Fruit fly (Drosophila melanogaster) whole organism, prepupa: Measurements from ENCODE around the gene CG2924.

Experiments
- CG10631 ChIP-seq: fragments of 200-800 bp; sonication (Bioruptor generic); optimal IDR thresholded peaks from 2 replicates; lab custom pipeline; 2016; ENCODE audit warnings: missing biosample characterization, missing genetic modification characterization
- CG10669 ChIP-seq: fragments of 200-800 bp; sonication (Bioruptor generic); optimal IDR thresholded peaks from 3 replicates; lab custom pipeline; 2018; ENCODE audit warnings: missing biosample characterization, mild to moderate bottlenecking, missing genetic modification characterization, moderate library complexity
- CG11294 ChIP-seq: fragments of 200-800 bp; sonication (Bioruptor generic); IDR thresholded peaks from 2 replicates; pipeline ENCODE4 v1.3.6; 2022; ENCODE audit warnings: missing biosample characterization, missing genetic modification characterization
- CG11902 ChIP-seq: fragments of 200-800 bp; sonication (Bioruptor generic); optimal IDR thresholded peaks from 3 replicates; lab custom pipeline; 2016; ENCODE audit warnings: missing biosample characterization, missing genetic modification characterization
- CG15336 ChIP-seq: fragments of 200-800 bp; sonication (Bioruptor generic); IDR thresholded peaks from 2 replicates; pipeline ENCODE4 v1.3.6; 2022; ENCODE audit warnings: missing biosample characterization, missing genetic modification characterization
- CG1621 ChIP-seq: fragments of 200-800 bp; sonication (Bioruptor generic); optimal IDR thresholded peaks from 3 replicates; lab custom pipeline; 2018; ENCODE audit warnings: missing biosample characterization, mild to moderate bottlenecking, missing genetic modification characterization
- CG16779 ChIP-seq: fragments of 200-800 bp; sonication (Bioruptor generic); optimal IDR thresholded peaks from 3 replicates; lab custom pipeline; 2017; ENCODE audit warnings: missing biosample characterization, mild to moderate bottlenecking, missing genetic modification characterization
- CG31627 ChIP-seq: fragments of 200-800 bp; sonication (Bioruptor generic); optimal IDR thresholded peaks from 3 replicates; lab custom pipeline; 2016; ENCODE audit warnings: missing biosample characterization, missing genetic modification characterization
- CG34406 ChIP-seq: fragments of 200-800 bp; sonication (Bioruptor generic); optimal IDR thresholded peaks from 3 replicates; lab custom pipeline; 2016; ENCODE audit warnings: missing biosample characterization, missing genetic modification characterization
- CG3919 ChIP-seq: fragments of 200-800 bp; sonication (Bioruptor generic); optimal IDR thresholded peaks from 3 replicates; lab custom pipeline; 2016; ENCODE audit warnings: missing biosample characterization, missing genetic modification characterization
- CG6163 ChIP-seq: fragments of 200-800 bp; sonication (Bioruptor generic); IDR thresholded peaks from 3 replicates; pipeline ENCODE4 v1.3.6; 2022; ENCODE audit warnings: missing biosample characterization, missing genetic modification characterization
- CG6276 ChIP-seq: fragments of 200-800 bp; sonication (Bioruptor generic); optimal IDR thresholded peaks from 2 replicates; lab custom pipeline; 2017; ENCODE audit warnings: missing biosample characterization, mild to moderate bottlenecking, missing genetic modification characterization
- CG6792 ChIP-seq: fragments of 200-800 bp; sonication (Bioruptor generic); optimal IDR thresholded peaks from 3 replicates; lab custom pipeline; 2016; ENCODE audit warnings: missing biosample characterization, missing genetic modification characterization
- CG7368 ChIP-seq: fragments of 200-800 bp; sonication (Bioruptor generic); optimal IDR thresholded peaks from 3 replicates; lab custom pipeline; 2016; ENCODE audit warnings: missing biosample characterization, missing genetic modification characterization
- CG8119 ChIP-seq: fragments of 200-800 bp; sonication (Bioruptor generic); IDR thresholded peaks from 3 replicates; pipeline ENCODE4 v1.3.6; 2022; ENCODE audit warnings: missing biosample characterization, missing genetic modification characterization
- CG8319 ChIP-seq: fragments of 200-800 bp; sonication (Bioruptor generic); optimal IDR thresholded peaks from 3 replicates; lab custom pipeline; 2016; ENCODE audit warnings: missing biosample characterization, missing genetic modification characterization
- CG8632 ChIP-seq: fragments of 200-800 bp; sonication (Bioruptor generic); optimal IDR thresholded peaks from 3 replicates; lab custom pipeline; 2016; ENCODE audit warnings: missing biosample characterization, missing genetic modification characterization
- CG9139 ChIP-seq: fragments of 200-800 bp; sonication (Bioruptor generic); optimal IDR thresholded peaks from 3 replicates; lab custom pipeline; 2017; ENCODE audit warnings: missing biosample characterization, mild to moderate bottlenecking, missing genetic modification characterization
- Eip75B ChIP-seq: fragments of 200-800 bp; sonication (Bioruptor generic); optimal IDR thresholded peaks from 3 replicates; lab custom pipeline; 2016; ENCODE audit warnings: missing biosample characterization, missing genetic modification characterization
- Eip78C ChIP-seq: fragments of 200-800 bp; sonication (Bioruptor generic); peaks from one replicate; lab custom pipeline; 2016; ENCODE audit warnings: missing biosample characterization, missing genetic modification characterization
- Eip93F ChIP-seq: fragments of 200-800 bp; sonication (Bioruptor generic); optimal IDR thresholded peaks from 2 replicates; lab custom pipeline; 2016; ENCODE audit warnings: missing biosample characterization, mild to moderate bottlenecking, missing genetic modification characterization
- Ets21C ChIP-seq: fragments of 200-800 bp; sonication (Bioruptor generic); optimal IDR thresholded peaks from 3 replicates; lab custom pipeline; 2016; ENCODE audit warnings: missing biosample characterization, missing genetic modification characterization
- Ets96B ChIP-seq: fragments of 200-800 bp; optimal IDR thresholded peaks from 2 replicates; lab custom pipeline; 2019; ENCODE audit warnings: missing biosample characterization, mild to moderate bottlenecking, missing genetic modification characterization, moderate library complexity
- Hr38 ChIP-seq: sonication (Bioruptor generic); optimal IDR thresholded peaks from 2 replicates; lab custom pipeline; 2016; ENCODE audit warnings: missing biosample characterization, missing genetic modification characterization
- Hr39 ChIP-seq: fragments of 200-800 bp; sonication (Bioruptor generic); optimal IDR thresholded peaks from 2 replicates; lab custom pipeline; 2016; ENCODE audit warnings: missing biosample characterization, missing genetic modification characterization
- Hr4 ChIP-seq: fragments of 200-800 bp; sonication (Bioruptor generic); optimal IDR thresholded peaks from 3 replicates; lab custom pipeline; 2016; ENCODE audit warnings: missing biosample characterization, missing genetic modification characterization
- Lpt ChIP-seq: fragments of 200-800 bp; sonication (Bioruptor generic); optimal IDR thresholded peaks from 3 replicates; lab custom pipeline; 2016; ENCODE audit warnings: missing biosample characterization, missing genetic modification characterization
- Met ChIP-seq: fragments of 200-800 bp; sonication (Bioruptor generic); optimal IDR thresholded peaks from 3 replicates; lab custom pipeline; 2016; ENCODE audit warnings: missing biosample characterization, missing genetic modification characterization
- OdsH ChIP-seq: fragments of 200-800 bp; sonication (Bioruptor generic); optimal IDR thresholded peaks from 3 replicates; lab custom pipeline; 2016; ENCODE audit warnings: missing biosample characterization, missing genetic modification characterization
- Smox ChIP-seq: fragments of 200-800 bp; sonication (Bioruptor generic); optimal IDR thresholded peaks from 3 replicates; lab custom pipeline; 2016; ENCODE audit warnings: missing biosample characterization, missing genetic modification characterization
- Sox102F ChIP-seq: fragments of 200-800 bp; sonication (Bioruptor generic); optimal IDR thresholded peaks from 2 replicates; lab custom pipeline; 2016; ENCODE audit warnings: missing biosample characterization, mild to moderate bottlenecking, missing genetic modification characterization
- Sox14 ChIP-seq: fragments of 200-800 bp; sonication (Bioruptor generic); optimal IDR thresholded peaks from 3 replicates; lab custom pipeline; 2016; ENCODE audit warnings: missing biosample characterization, missing genetic modification characterization
- achi ChIP-seq: fragments of 200-800 bp; sonication (Bioruptor generic); optimal IDR thresholded peaks from 3 replicates; lab custom pipeline; 2016; ENCODE audit warnings: missing biosample characterization, missing genetic modification characterization
- acj6 ChIP-seq: fragments of 200-800 bp; sonication (Bioruptor generic); optimal IDR thresholded peaks from 3 replicates; lab custom pipeline; 2016; ENCODE audit warnings: missing biosample characterization, missing genetic modification characterization
- dac ChIP-seq: fragments of 200-800 bp; sonication (Bioruptor generic); optimal IDR thresholded peaks from 2 replicates; lab custom pipeline; 2017; ENCODE audit warnings: missing biosample characterization, mild to moderate bottlenecking, missing genetic modification characterization
- eg ChIP-seq: fragments of 200-800 bp; sonication (Bioruptor generic); IDR thresholded peaks from 3 replicates; pipeline ENCODE4 v1.3.6; 2022; ENCODE audit warnings: missing biosample characterization, missing genetic modification characterization
- esn ChIP-seq: fragments of 200-800 bp; sonication (Bioruptor generic); optimal IDR thresholded peaks from 2 replicates; lab custom pipeline; 2016; ENCODE audit warnings: missing biosample characterization, mild to moderate bottlenecking, missing genetic modification characterization, moderate library complexity
- fd59A ChIP-seq: fragments of 200-800 bp; sonication (Bioruptor generic); optimal IDR thresholded peaks from 2 replicates; lab custom pipeline; 2017; ENCODE audit warnings: missing biosample characterization, mild to moderate bottlenecking, missing genetic modification characterization, missing genetic modification reagents
- fd85E ChIP-seq: fragments of 200-800 bp; sonication (Bioruptor generic); optimal IDR thresholded peaks from 3 replicates; lab custom pipeline; 2016; ENCODE audit warnings: missing biosample characterization, missing genetic modification characterization
- lz ChIP-seq: fragments of 200-800 bp; sonication (Bioruptor generic); optimal IDR thresholded peaks from 3 replicates; lab custom pipeline; 2016; ENCODE audit warnings: missing biosample characterization, missing genetic modification characterization
- net ChIP-seq: fragments of 200-800 bp; sonication (Bioruptor generic); optimal IDR thresholded peaks from 3 replicates; lab custom pipeline; 2016; ENCODE audit warnings: missing biosample characterization, missing genetic modification characterization
- salr ChIP-seq, 2 experiments: fragments of 200-800 bp; sonication (Bioruptor generic); optimal IDR thresholded peaks; 3 replicates each; lab custom pipeline; 2016 to 2018; ENCODE audit warnings: missing biosample characterization in 2 of 2, missing genetic modification characterization in 2 of 2, mild to moderate bottlenecking in 1 of 2
- spab ChIP-seq: fragments of 200-800 bp; sonication (Bioruptor generic); optimal IDR thresholded peaks from 2 replicates; lab custom pipeline; 2017; ENCODE audit warnings: missing biosample characterization, mild to moderate bottlenecking, missing genetic modification characterization, missing genetic modification reagents
- ss ChIP-seq, 2 experiments: fragments of 200-800 bp; sonication (Bioruptor generic); optimal IDR thresholded peaks; 2 replicates in 1 of 2; 3 replicates in 1 of 2; lab custom pipeline; 2017 to 2018; ENCODE audit warnings: mild to moderate bottlenecking in 2 of 2, missing biosample characterization in 2 of 2, missing genetic modification characterization in 2 of 2, moderate library complexity in 1 of 2
- svp ChIP-seq: fragments of 200-800 bp; sonication (Bioruptor generic); peaks from one replicate; lab custom pipeline; 2016; ENCODE audit warnings: missing biosample characterization, missing genetic modification characterization
- topi ChIP-seq: fragments of 200-800 bp; sonication (Bioruptor generic); optimal IDR thresholded peaks from 3 replicates; lab custom pipeline; 2016; ENCODE audit warnings: missing biosample characterization, missing genetic modification characterization
- vri ChIP-seq: fragments of 200-800 bp; sonication (Bioruptor generic); optimal IDR thresholded peaks from 3 replicates; lab custom pipeline; 2016; ENCODE audit warnings: missing biosample characterization, mild to moderate bottlenecking, missing genetic modification characterization

CG2924 gene

dm6 chrX:2222181-2222790 lies 48.3 kb downstream of the CG2924 start, which contains the start of gene Vinc (continued):
- TF ChIP-seq Smox (no peak), CG11902 (peak; percentile 79), Sox14 (GFP tag; lab: Kevin White, UChicago) (peak; percentile 82), CG1621 (tag; lab: Kevin White, UChicago) (peak; percentile 73), CG7368 (GFP tag; lab: Kevin White, UChicago) (peak; percentile 93), Ets96B (tag; lab: Kevin White, UChicago) (peak; percentile 90), fd59A (GFP tag; lab: Kevin White, UChicago) (peak; percentile 69), CG6163 (GFP tag; lab: Robert Waterston, UW) (peak; percentile 84), CG8632 (peak; percentile 84), CG6792 (GFP tag; lab: Kevin White, UChicago) (peak; percentile 81), lz (peak; percentile 77), Lpt (peak; percentile 70), Hr4 (GFP tag; lab: Kevin White, UChicago) (no peak), achi (no peak), Hr38 (GFP tag; lab: Kevin White, UChicago) (no peak), OdsH (GFP tag; lab: Kevin White, UChicago) (no peak), salr (GFP tag; optimal IDR thresholded peaks at IDR 0.05; lab: Kevin White, UChicago) (peak in 1 of 2 experiments; percentile 37), topi (GFP tag; lab: Kevin White, UChicago) (peak; percentile 90), Ets21C (peak; percentile 68), Met (peak; percentile 92)
- TF ChIP-seq, all 60 proteins: peak for 49

dm6 chrX:2221598-2221997 lies 49.0 kb downstream of the CG2924 start:
- TF ChIP-seq CG6276 (GFP tag; lab: Kevin White, UChicago), result no peak
- TF ChIP-seq lz, result no peak
- no peak for TF ChIP-seq CG31627 (GFP tag; lab: Kevin White, UChicago)
- no peak for TF ChIP-seq spab (GFP tag; lab: Kevin White, UChicago)
- no peak for TF ChIP-seq CG11294
- no peak for TF ChIP-seq CG8319 (GFP tag; lab: Kevin White, UChicago)
- TF ChIP-seq CG11902, result no peak

- TF ChIP-seq Sox14 (GFP tag; lab: Kevin White, UChicago) (peak; percentile 3), CG10669 (GFP tag; lab: Kevin White, UChicago) (peak; percentile 5), CG3919 (peak; percentile 38), topi (GFP tag; lab: Kevin White, UChicago) (no peak), CG15336 (GFP tag; lab: Robert Waterston, UW) (peak; percentile 57), dac (GFP tag; lab: Kevin White, UChicago) (no peak), Eip75B (GFP tag; lab: Kevin White, UChicago) (no peak), esn (peak; percentile 15), Ets96B (tag; lab: Kevin White, UChicago) (peak; percentile 5), CG16779 (tag; lab: Kevin White, UChicago) (no peak), Smox (no peak), eg (GFP tag; lab: Robert Waterston, UW) (peak; percentile 54; the same call in 2 of the 3 replicates), acj6 (GFP tag; lab: Kevin White, UChicago) (peak; percentile 16), achi (peak; percentile 23), vri (GFP tag; lab: Kevin White, UChicago) (no peak), CG34406 (GFP tag; lab: Kevin White, UChicago) (no peak), CG9139 (GFP tag; lab: Kevin White, UChicago) (no peak), spab (GFP tag; lab: Kevin White, UChicago) (no peak), CG10631 (peak; percentile 9), fd85E (GFP tag; lab: Kevin White, UChicago) (no peak), Eip93F (no peak), ss (GFP tag; optimal IDR thresholded peaks at IDR 0.05; lab: Kevin White, UChicago) (no peak), CG6792 (GFP tag; lab: Kevin White, UChicago) (no peak), CG8632 (no peak), Hr38 (GFP tag; lab: Kevin White, UChicago) (no peak), lz (no peak), Hr4 (GFP tag; lab: Kevin White, UChicago) (peak; percentile 74), CG8119 (peak; percentile 45; the same call in 2 of the 3 replicates), Eip78C (GFP tag; lab: Kevin White, UChicago) (peak; percentile 75), net (GFP tag; lab: Kevin White, UChicago) (no peak), Hr39 (GFP tag; lab: Kevin White, UChicago) (no peak), svp (GFP tag; lab: Kevin White, UChicago) (peak; percentile 66), Sox102F (GFP tag; lab: Kevin White, UChicago) (no peak), salr (GFP tag; optimal IDR thresholded peaks at IDR 0.05; lab: Kevin White, UChicago) (peak in 1 of 2 experiments; percentile 2)
These were observed 50.7 kb downstream of the CG2924 start for dm6 chrX:2219899-2220298.
